Fruit fly (Drosophila melanogaster): ENCODE data around the gene CG11374.
A peak's percentile ranks its signal among the peaks of the same experiment; 100 is the strongest.

The CG11374 gene

dm6 chr2L:66369-67278, 9.5 kb upstream of the CG11374 start, which contains the start of gene dbr:
TSS of gene dbr (plus strand) at chr2L:66482.
- no peak for TF ChIP-seq toe (GFP tag; optimal IDR thresholded peaks at IDR 0.05)
- TF ChIP-seq CG1620 (GFP tag; optimal IDR thresholded peaks at IDR 0.05) = peak; percentile 19
- peak; percentile 44 for TF ChIP-seq pad (GFP tag; optimal IDR thresholded peaks at IDR 0.05)
- TF ChIP-seq ovo (GFP tag; optimal IDR thresholded peaks at IDR 0.05) = peak; percentile 19
- TF ChIP-seq tj (GFP tag; optimal IDR thresholded peaks at IDR 0.05) = peak; percentile 70
- peak; percentile 22 for TF ChIP-seq CG7101 (tag; optimal IDR thresholded peaks at IDR 0.05)
- no peak for TF ChIP-seq bab1 (GFP tag; optimal IDR thresholded peaks at IDR 0.05)
- TF ChIP-seq CG11617 (GFP tag; optimal IDR thresholded peaks at IDR 0.05) = peak; percentile 68
- TF ChIP-seq CG5204 (GFP tag; optimal IDR thresholded peaks at IDR 0.05) = no peak
- no peak for TF ChIP-seq Hr96 (GFP tag; optimal IDR thresholded peaks at IDR 0.05)
- peak; percentile 37 for TF ChIP-seq kay (GFP tag; ENCODE audit: borderline replicate concordance)
- TF ChIP-seq Mnt (GFP tag; optimal IDR thresholded peaks at IDR 0.05) = peak; percentile 30
- TF ChIP-seq CG12768 (GFP tag; optimal IDR thresholded peaks at IDR 0.05) = peak; percentile 37
- TF ChIP-seq Crg-1 (GFP tag; optimal IDR thresholded peaks at IDR 0.05) = no peak
- no peak for TF ChIP-seq CG14711 (tag; optimal IDR thresholded peaks at IDR 0.05)
- TF ChIP-seq cnc (optimal IDR thresholded peaks at IDR 0.05) = no peak
- no peak for TF ChIP-seq Clk (GFP tag; optimal IDR thresholded peaks at IDR 0.05)
- peak; percentile 71 for TF ChIP-seq cic (GFP tag; optimal IDR thresholded peaks at IDR 0.05)
- no peak for TF ChIP-seq CG33017 (tag; optimal IDR thresholded peaks at IDR 0.05)
- peak; percentile 29 for TF ChIP-seq CG7045 (GFP tag; optimal IDR thresholded peaks at IDR 0.05)

dm6 chr2L:67279-67657, 8.9 kb upstream of the CG11374 start:
- TF ChIP-seq CG33017 (tag; optimal IDR thresholded peaks at IDR 0.05) (no peak), Hr96 (GFP tag; optimal IDR thresholded peaks at IDR 0.05) (no peak), Clk (GFP tag; optimal IDR thresholded peaks at IDR 0.05) (no peak), CG12768 (GFP tag; optimal IDR thresholded peaks at IDR 0.05) (no peak), CG11617 (GFP tag; optimal IDR thresholded peaks at IDR 0.05) (no peak), tj (GFP tag; optimal IDR thresholded peaks at IDR 0.05) (no peak), ovo (GFP tag; optimal IDR thresholded peaks at IDR 0.05) (no peak), CG14711 (tag; optimal IDR thresholded peaks at IDR 0.05) (no peak), CG5204 (GFP tag; optimal IDR thresholded peaks at IDR 0.05) (no peak), Crg-1 (GFP tag; optimal IDR thresholded peaks at IDR 0.05) (no peak), pad (GFP tag; optimal IDR thresholded peaks at IDR 0.05) (no peak), cic (GFP tag; optimal IDR thresholded peaks at IDR 0.05) (peak; percentile 11), Mnt (GFP tag; optimal IDR thresholded peaks at IDR 0.05) (no peak), kay (GFP tag; ENCODE audit: borderline replicate concordance) (peak; percentile 45)

- no peak for TF ChIP-seq CG1620 (GFP tag; optimal IDR thresholded peaks at IDR 0.05)
- no peak for TF ChIP-seq cic (GFP tag; optimal IDR thresholded peaks at IDR 0.05)
- peak; percentile 46 for TF ChIP-seq kay (GFP tag; ENCODE audit: borderline replicate concordance)
- TF ChIP-seq CG7101 (tag; optimal IDR thresholded peaks at IDR 0.05) = no peak
Measured at dm6 chr2L:69560-69959, 6.6 kb upstream of the CG11374 start.

- TF ChIP-seq cic (GFP tag; optimal IDR thresholded peaks at IDR 0.05) (peak; percentile 9), toe (GFP tag; optimal IDR thresholded peaks at IDR 0.05) (no peak), bab1 (GFP tag; optimal IDR thresholded peaks at IDR 0.05) (no peak), kay (GFP tag; ENCODE audit: borderline replicate concordance) (peak; percentile 86), tj (GFP tag; optimal IDR thresholded peaks at IDR 0.05) (no peak)
Measured at dm6 chr2L:71457-71856, 4.7 kb upstream of the CG11374 start, which contains the start of gene galectin. TSS of gene galectin (plus strand) at chr2L:71757.

dm6 chr2L:71869-72751, 4.0 kb upstream of the CG11374 start:
- TF ChIP-seq cnc (optimal IDR thresholded peaks at IDR 0.05) (peak; percentile 65 to 67), kay (GFP tag; ENCODE audit: borderline replicate concordance) (peak; percentile 90), toe (GFP tag; optimal IDR thresholded peaks at IDR 0.05) (no peak), bab1 (GFP tag; optimal IDR thresholded peaks at IDR 0.05) (peak; percentile 43), CG33017 (tag; optimal IDR thresholded peaks at IDR 0.05) (peak; percentile 32), CG7101 (tag; optimal IDR thresholded peaks at IDR 0.05) (peak; percentile 5)

dm6 chr2L:72752-73435, 3.3 kb upstream of the CG11374 start:
- TF ChIP-seq CG1620 (GFP tag; optimal IDR thresholded peaks at IDR 0.05) = peak; percentile 18
- TF ChIP-seq pad (GFP tag; optimal IDR thresholded peaks at IDR 0.05) = peak; percentile 41
- no peak for TF ChIP-seq CG7045 (GFP tag; optimal IDR thresholded peaks at IDR 0.05)
- TF ChIP-seq cic (GFP tag; optimal IDR thresholded peaks at IDR 0.05) = peak; percentile 69
- TF ChIP-seq CG5204 (GFP tag; optimal IDR thresholded peaks at IDR 0.05) = no peak
- peak; percentile 46 for TF ChIP-seq CG14711 (tag; optimal IDR thresholded peaks at IDR 0.05)
- TF ChIP-seq Crg-1 (GFP tag; optimal IDR thresholded peaks at IDR 0.05) = peak; percentile 8
- TF ChIP-seq CG33017 (tag; optimal IDR thresholded peaks at IDR 0.05) = no peak
- TF ChIP-seq CG11617 (GFP tag; optimal IDR thresholded peaks at IDR 0.05) = no peak
- peak; percentile 65 for TF ChIP-seq Mnt (GFP tag; optimal IDR thresholded peaks at IDR 0.05)
- no peak for TF ChIP-seq Hr96 (GFP tag; optimal IDR thresholded peaks at IDR 0.05)
- TF ChIP-seq CG7101 (tag; optimal IDR thresholded peaks at IDR 0.05) = peak; percentile 65
- peak; percentile 33 for TF ChIP-seq tj (GFP tag; optimal IDR thresholded peaks at IDR 0.05)
- no peak for TF ChIP-seq Clk (GFP tag; optimal IDR thresholded peaks at IDR 0.05)
- no peak for TF ChIP-seq cnc (optimal IDR thresholded peaks at IDR 0.05)
- no peak for TF ChIP-seq toe (GFP tag; optimal IDR thresholded peaks at IDR 0.05)
- no peak for TF ChIP-seq ovo (GFP tag; optimal IDR thresholded peaks at IDR 0.05)
- no peak for TF ChIP-seq CG12768 (GFP tag; optimal IDR thresholded peaks at IDR 0.05)
- peak; percentile 81 for TF ChIP-seq kay (GFP tag; ENCODE audit: borderline replicate concordance)
- TF ChIP-seq bab1 (GFP tag; optimal IDR thresholded peaks at IDR 0.05) = no peak
